Worm (Caenorhabditis elegans) whole organism, late embryonic: ENCODE results near the gene F14H3.12.

ENCODE experiments used
- C08G9.2 ChIP-seq: sonication (generic microtip); optimal IDR thresholded peaks from 2 replicates; lab custom pipeline; 2016; ENCODE audit warnings: mild to moderate bottlenecking, missing genetic modification characterization, moderate library complexity, missing compliant biosample characterization
- C38D4.7 ChIP-seq: fragments of 200-800 bp; sonication (Bioruptor generic); optimal IDR thresholded peaks from 2 replicates; lab custom pipeline; 2018; ENCODE audit warnings: mild to moderate bottlenecking, missing genetic modification characterization, moderate library complexity, missing compliant biosample characterization
- F13H6.1 ChIP-seq: sonication (generic microtip); optimal IDR thresholded peaks from 2 replicates; lab custom pipeline; 2016; ENCODE audit warnings: missing genetic modification characterization, missing compliant biosample characterization
- K09A11.1 ChIP-seq: sonication (generic microtip); optimal IDR thresholded peaks from 2 replicates; lab custom pipeline; 2017; ENCODE audit warnings: antibody characterized with exemption, mild to moderate bottlenecking, missing genetic modification characterization, missing compliant biosample characterization; ENCODE audit not compliant: insufficient read depth
- ama-1 ChIP-seq: fragments of 150-350 bp; optimal IDR thresholded peaks from 2 replicates; lab custom pipeline; 2014
- ceh-14 ChIP-seq: sonication (generic microtip); optimal IDR thresholded peaks from 2 replicates; lab custom pipeline; 2016; ENCODE audit warnings: missing genotype, missing genetic modification characterization, missing compliant biosample characterization
- ceh-18 ChIP-seq: sonication (generic microtip); optimal IDR thresholded peaks from 2 replicates; lab custom pipeline; 2016; ENCODE audit warnings: missing genetic modification characterization, missing compliant biosample characterization
- ceh-2 ChIP-seq: sonication (generic microtip); optimal IDR thresholded peaks from 2 replicates; lab custom pipeline; 2016; ENCODE audit warnings: missing genotype, missing genetic modification characterization, missing compliant biosample characterization
- ceh-22 ChIP-seq: sonication (generic microtip); optimal IDR thresholded peaks from 2 replicates; lab custom pipeline; 2017; ENCODE audit warnings: missing biosample characterization, missing genetic modification characterization
- ceh-24 ChIP-seq: sonication (generic microtip); optimal IDR thresholded peaks from 2 replicates; lab custom pipeline; 2016; ENCODE audit warnings: mild to moderate bottlenecking, missing genetic modification characterization, missing compliant biosample characterization
- ceh-30 ChIP-seq: fragments of 150-350 bp; optimal IDR thresholded peaks from 2 replicates; lab custom pipeline; 2014; ENCODE audit warnings: missing biosample characterization, missing genetic modification characterization
- ceh-45 ChIP-seq: fragments of 200-800 bp; sonication (Bioruptor generic); IDR thresholded peaks from 2 replicates; pipeline ENCODE4 v1.3.6; 2022; ENCODE audit warnings: missing genetic modification reagents, missing genetic modification characterization, missing compliant biosample characterization
- ceh-6 ChIP-seq: fragments of 200-800 bp; sonication (Bioruptor generic); optimal IDR thresholded peaks from 2 replicates; lab custom pipeline; 2018; ENCODE audit warnings: mild to moderate bottlenecking, missing genetic modification characterization, missing compliant biosample characterization
- che-1 ChIP-seq: sonication (generic microtip); optimal IDR thresholded peaks from 2 replicates; lab custom pipeline; 2016; ENCODE audit warnings: mild to moderate bottlenecking, missing genetic modification characterization, missing compliant biosample characterization
- dmd-4 ChIP-seq: sonication (generic microtip); optimal IDR thresholded peaks from 2 replicates; lab custom pipeline; 2016; ENCODE audit warnings: borderline replicate concordance, missing genetic modification characterization, missing compliant biosample characterization
- elt-4 ChIP-seq: sonication (generic microtip); optimal IDR thresholded peaks from 2 replicates; lab custom pipeline; 2016; ENCODE audit warnings: missing genetic modification characterization, missing compliant biosample characterization
- fax-1 ChIP-seq: sonication (generic microtip); optimal IDR thresholded peaks from 2 replicates; lab custom pipeline; 2016; ENCODE audit warnings: missing genotype, missing genetic modification characterization, missing compliant biosample characterization
- fkh-6 ChIP-seq: sonication (generic microtip); optimal IDR thresholded peaks from 2 replicates; lab custom pipeline; 2016; ENCODE audit warnings: missing genetic modification characterization, missing compliant biosample characterization
- hlh-13 ChIP-seq: fragments of 200-800 bp; sonication (Bioruptor generic); optimal IDR thresholded peaks from 2 replicates; lab custom pipeline; 2018; ENCODE audit warnings: mild to moderate bottlenecking, missing genetic modification characterization, missing compliant biosample characterization
- hlh-15 ChIP-seq: sonication (generic microtip); optimal IDR thresholded peaks from 2 replicates; lab custom pipeline; 2016; ENCODE audit warnings: missing genetic modification characterization, missing compliant biosample characterization
- hlh-30 ChIP-seq: sonication (generic microtip); optimal IDR thresholded peaks from 2 replicates; lab custom pipeline; 2017; ENCODE audit warnings: antibody characterized with exemption, missing genetic modification characterization, missing compliant biosample characterization; ENCODE audit not compliant: insufficient read depth
- hlh-6 ChIP-seq: sonication (generic microtip); optimal IDR thresholded peaks from 2 replicates; lab custom pipeline; 2016; ENCODE audit warnings: missing genotype, missing genetic modification characterization, missing compliant biosample characterization
- lim-6 ChIP-seq: sonication (generic microtip); optimal IDR thresholded peaks from 2 replicates; lab custom pipeline; 2016; ENCODE audit warnings: missing genetic modification characterization, missing compliant biosample characterization
- madf-2 ChIP-seq: sonication (generic microtip); optimal IDR thresholded peaks from 2 replicates; lab custom pipeline; 2017; ENCODE audit warnings: missing genetic modification characterization, missing compliant biosample characterization
- mec-3 ChIP-seq: sonication (generic microtip); optimal IDR thresholded peaks from 2 replicates; lab custom pipeline; 2016; ENCODE audit warnings: borderline replicate concordance, missing genetic modification characterization, missing compliant biosample characterization
- nhr-11 ChIP-seq: fragments of 150-350 bp; optimal IDR thresholded peaks from 2 replicates; lab custom pipeline; 2014; ENCODE audit warnings: missing biosample characterization, missing genetic modification characterization
- pag-3 ChIP-seq: sonication (generic microtip); optimal IDR thresholded peaks from 2 replicates; lab custom pipeline; 2016; ENCODE audit warnings: missing compliant biosample characterization, missing genetic modification characterization, borderline replicate concordance
- pat-9 ChIP-seq: fragments of 200-800 bp; sonication (Bioruptor generic); optimal IDR thresholded peaks from 2 replicates; lab custom pipeline; 2018; ENCODE audit warnings: mild to moderate bottlenecking, missing genetic modification characterization, moderate library complexity, missing compliant biosample characterization
- pax-1 ChIP-seq: fragments of 150-350 bp; optimal IDR thresholded peaks from 2 replicates; lab custom pipeline; 2014; ENCODE audit warnings: missing biosample characterization, missing genetic modification characterization
- pqm-1 ChIP-seq: sonication (generic microtip); optimal IDR thresholded peaks from 2 replicates; lab custom pipeline; 2016; ENCODE audit warnings: missing genetic modification characterization, missing compliant biosample characterization
- ref-2 ChIP-seq: sonication (generic microtip); optimal IDR thresholded peaks from 2 replicates; lab custom pipeline; 2016; ENCODE audit warnings: missing genetic modification characterization, missing compliant biosample characterization
- sdc-2 ChIP-seq: sonication (generic microtip); optimal IDR thresholded peaks from 2 replicates; lab custom pipeline; 2016; ENCODE audit warnings: missing genotype, missing genetic modification characterization, missing compliant biosample characterization
- sox-2 ChIP-seq: fragments of 200-800 bp; sonication (Bioruptor generic); IDR thresholded peaks from 2 replicates; pipeline ENCODE4 v1.3.6; 2022; ENCODE audit warnings: missing genetic modification reagents, missing genetic modification characterization, missing compliant biosample characterization
- sox-4 ChIP-seq: sonication (generic microtip); optimal IDR thresholded peaks from 2 replicates; lab custom pipeline; 2017; ENCODE audit warnings: mild to moderate bottlenecking, missing genetic modification characterization, inconsistent platforms, missing compliant biosample characterization
- syd-9 ChIP-seq: sonication (generic microtip); optimal IDR thresholded peaks from 2 replicates; lab custom pipeline; 2016; ENCODE audit warnings: mild to moderate bottlenecking, missing genetic modification characterization, moderate library complexity, missing compliant biosample characterization
- tbx-2 ChIP-seq: sonication (generic microtip); optimal IDR thresholded peaks from 2 replicates; lab custom pipeline; 2016; ENCODE audit warnings: missing genetic modification characterization, missing compliant biosample characterization
- tbx-7 ChIP-seq: sonication (generic microtip); optimal IDR thresholded peaks from 2 replicates; lab custom pipeline; 2016; ENCODE audit warnings: missing genotype, missing genetic modification characterization, missing compliant biosample characterization
- unc-42 ChIP-seq: sonication (generic microtip); optimal IDR thresholded peaks from 2 replicates; lab custom pipeline; 2016; ENCODE audit warnings: missing genotype, missing genetic modification characterization, missing compliant biosample characterization
- unc-55 ChIP-seq: sonication (generic microtip); optimal IDR thresholded peaks from 2 replicates; lab custom pipeline; 2017; ENCODE audit warnings: missing biosample characterization, missing genetic modification reagents, missing genetic modification characterization
- unc-86 ChIP-seq: sonication (generic microtip); optimal IDR thresholded peaks from 2 replicates; lab custom pipeline; 2016; ENCODE audit warnings: missing genetic modification characterization, missing compliant biosample characterization
- ztf-16 ChIP-seq: sonication (generic microtip); optimal IDR thresholded peaks from 2 replicates; lab custom pipeline; 2017; ENCODE audit warnings: missing genetic modification characterization, missing compliant biosample characterization

The F14H3.12 gene

ce11 chrV:16032761-16033160 is 42.4 kb downstream of the F14H3.12 start, which contains the start of gene T10C6.16:
Gene T10C6.16 (minus strand): TSS chrV:16033005.
- TF ChIP-seq unc-55 (no peak), pqm-1 (tag; lab: Kevin White, UChicago) (no peak), sdc-2 (tag; lab: Kevin White, UChicago) (no peak), lim-6 (tag; lab: Kevin White, UChicago) (no peak), che-1 (tag; lab: Kevin White, UChicago) (no peak), F13H6.1 (tag; lab: Kevin White, UChicago) (no peak), ceh-22 (tag; lab: Kevin White, UChicago) (no peak), ceh-18 (no peak), unc-86 (no peak), hlh-6 (tag; lab: Kevin White, UChicago) (no peak), K09A11.1 (no peak), ama-1 (lab: Kevin White, UChicago) (no peak), nhr-11 (tag; lab: Kevin White, UChicago) (no peak), unc-42 (tag; lab: Kevin White, UChicago) (no peak), fkh-6 (tag; lab: Kevin White, UChicago) (no peak), syd-9 (no peak), pax-1 (no peak), ref-2 (tag; lab: Kevin White, UChicago) (no peak)
- TF ChIP-seq, all 69 proteins: peak for 0

ce11 chrV:16031571-16031970 is 43.6 kb downstream of the F14H3.12 start, which contains the start of gene T10C6.7:
Gene T10C6.7 (minus strand): TSS chrV:16031713.
- TF ChIP-seq sox-2 (no peak), tbx-2 (no peak), mec-3 (tag; lab: Kevin White, UChicago) (no peak), unc-55 (no peak), C08G9.2 (tag; lab: Kevin White, UChicago) (no peak), sox-4 (tag; lab: Kevin White, UChicago) (no peak), hlh-13 (GFP tag; lab: Kevin White, UChicago) (no peak), ceh-30 (no peak), fkh-6 (tag; lab: Kevin White, UChicago) (no peak), ceh-24 (tag; lab: Kevin White, UChicago) (no peak)

- TF ChIP-seq tbx-7 (tag; lab: Kevin White, UChicago) (no peak), ceh-6 (GFP tag; lab: Kevin White, UChicago) (no peak), ama-1 (lab: Kevin White, UChicago) (no peak), pat-9 (tag; lab: Kevin White, UChicago) (no peak), ceh-2 (tag; lab: Kevin White, UChicago) (no peak), fax-1 (no peak), ceh-30 (no peak), mec-3 (tag; lab: Kevin White, UChicago) (no peak), lim-6 (tag; lab: Kevin White, UChicago) (no peak), tbx-2 (no peak), che-1 (tag; lab: Kevin White, UChicago) (no peak), pag-3 (tag; lab: Kevin White, UChicago) (no peak), unc-42 (tag; lab: Kevin White, UChicago) (no peak), ceh-14 (no peak), sdc-2 (tag; lab: Kevin White, UChicago) (no peak), dmd-4 (tag; lab: Kevin White, UChicago) (no peak)
- TF ChIP-seq, all 69 proteins: peak for 0
These were observed 45.9 kb downstream of the F14H3.12 start for ce11 chrV:16029237-16029636.

- TF ChIP-seq ztf-16 (tag; lab: Kevin White, UChicago) (no peak), ceh-30 (no peak), madf-2 (no peak), pag-3 (tag; lab: Kevin White, UChicago) (no peak), hlh-30 (tag; lab: Kevin White, UChicago) (no peak), hlh-15 (no peak), C38D4.7 (GFP tag; lab: Kevin White, UChicago) (no peak), mec-3 (tag; lab: Kevin White, UChicago) (no peak), ceh-45 (GFP tag; lab: Robert Waterston, UW) (no peak), elt-4 (no peak), tbx-2 (no peak), ref-2 (tag; lab: Kevin White, UChicago) (no peak), sox-2 (no peak)
These were observed 50.2 kb downstream of the F14H3.12 start for ce11 chrV:16024917-16025316.
